Worm (Caenorhabditis elegans) whole organism, L4 larva: ENCODE data around the gene unc-27.

ENCODE experiments used
- F37D6.2 ChIP-seq: sonication (generic microtip); optimal IDR thresholded peaks from 2 replicates; lab custom pipeline; 2016; ENCODE audit warnings: mild to moderate bottlenecking, missing genetic modification characterization, missing compliant biosample characterization
- F49E8.2 ChIP-seq: sonication (generic microtip); optimal IDR thresholded peaks from 2 replicates; lab custom pipeline; 2016; ENCODE audit warnings: missing compliant biosample characterization, mild to moderate bottlenecking, missing genetic modification characterization, borderline replicate concordance
- R02D3.7 ChIP-seq: fragments of 150-350 bp; sonication (generic microtip); optimal IDR thresholded peaks from 3 replicates; lab custom pipeline; 2014; ENCODE audit warnings: missing biosample characterization, missing genetic modification characterization
- T20F7.1 ChIP-seq: fragments of 200-800 bp; sonication (Bioruptor generic); optimal IDR thresholded peaks from 2 replicates; lab custom pipeline; 2018; ENCODE audit warnings: mild to moderate bottlenecking, missing genetic modification characterization, missing compliant biosample characterization
- Y48G9A.11 ChIP-seq: fragments of 200-800 bp; sonication (Bioruptor generic); IDR thresholded peaks from 2 replicates; pipeline ENCODE4 v1.3.6; 2022; ENCODE audit warnings: missing genetic modification reagents, missing genetic modification characterization, missing compliant biosample characterization
- Y75B8A.6 ChIP-seq: fragments of 200-800 bp; sonication (Bioruptor generic); IDR thresholded peaks from 2 replicates; pipeline ENCODE4 v1.3.6; 2022; ENCODE audit warnings: missing genetic modification reagents, missing genetic modification characterization, missing compliant biosample characterization
- ZK546.5 ChIP-seq, 2 experiments: sonication (generic microtip); optimal IDR thresholded peaks; 2 replicates each; lab custom pipeline; 2017; ENCODE audit warnings: missing biosample characterization in 2 of 2, missing genetic modification characterization in 2 of 2
- aha-1 ChIP-seq: fragments of 150-350 bp; peaks from one replicate; lab custom pipeline; 2014; ENCODE audit warnings: missing biosample characterization, missing genetic modification characterization
- aly-2 ChIP-seq: sonication (generic microtip); optimal IDR thresholded peaks from 2 replicates; lab custom pipeline; 2018; ENCODE audit warnings: missing biosample characterization, missing genetic modification characterization
- ceh-44 ChIP-seq: fragments of 200-800 bp; sonication (Bioruptor generic); IDR thresholded peaks from 2 replicates; pipeline ENCODE4 v1.3.6; 2022; ENCODE audit warnings: missing genetic modification reagents, missing genetic modification characterization, missing compliant biosample characterization
- daf-12 ChIP-seq: fragments of 150-350 bp; optimal IDR thresholded peaks from 2 replicates; lab custom pipeline; 2014; ENCODE audit warnings: missing biosample characterization, missing genetic modification reagents, missing genetic modification characterization
- daf-16 ChIP-seq, 3 experiments: sonication (generic microtip); optimal IDR thresholded peaks; 2 replicates each; lab custom pipeline; 2016 to 2017; ENCODE audit warnings: missing genetic modification characterization in 3 of 3, missing genetic modification reagents in 3 of 3, mild to moderate bottlenecking in 2 of 3, missing compliant biosample characterization in 2 of 3, missing biosample characterization in 1 of 3, moderate library complexity in 1 of 3
- daf-19 ChIP-seq: fragments of 200-800 bp; sonication (Bioruptor generic); conservative IDR thresholded peaks from 2 replicates; pipeline ENCODE4 v1.3.6; 2022; ENCODE audit warnings: missing genetic modification characterization, missing compliant biosample characterization
- dmd-8 ChIP-seq: fragments of 200-800 bp; sonication (Bioruptor generic); IDR thresholded peaks from 2 replicates; pipeline ENCODE4 v1.3.6; 2022; ENCODE audit warnings: missing genetic modification characterization, missing compliant biosample characterization
- dpl-1 ChIP-seq: fragments of 150-350 bp; optimal IDR thresholded peaks from 2 replicates; lab custom pipeline; 2014; ENCODE audit warnings: missing biosample characterization, missing genetic modification reagents, missing genetic modification characterization
- egl-43 ChIP-seq: fragments of 200-800 bp; sonication (Bioruptor generic); IDR thresholded peaks from 2 replicates; pipeline ENCODE4 v1.3.6; 2022; ENCODE audit warnings: missing genetic modification reagents, missing genetic modification characterization, missing compliant biosample characterization
- hif-1 ChIP-seq, 2 experiments: sonication (generic microtip); optimal IDR thresholded peaks; 2 replicates each; lab custom pipeline; 2016 to 2017; ENCODE audit warnings: missing compliant biosample characterization in 2 of 2, missing genetic modification characterization in 2 of 2, missing genetic modification reagents in 2 of 2, missing genotype in 2 of 2, mild to moderate bottlenecking in 1 of 2
- hlh-30 ChIP-seq: sonication (generic microtip); optimal IDR thresholded peaks from 2 replicates; lab custom pipeline; 2017; ENCODE audit warnings: antibody characterized with exemption, mild to moderate bottlenecking, missing genetic modification characterization, missing compliant biosample characterization; ENCODE audit not compliant: insufficient read depth
- lim-7 ChIP-seq: fragments of 200-800 bp; sonication (Bioruptor generic); IDR thresholded peaks from 2 replicates; pipeline ENCODE4 v1.3.6; 2022; ENCODE audit warnings: missing genetic modification characterization, missing compliant biosample characterization
- lin-13 ChIP-seq: fragments of 150-350 bp; optimal IDR thresholded peaks from 2 replicates; lab custom pipeline; 2014; ENCODE audit warnings: missing biosample characterization, missing genetic modification reagents, missing genetic modification characterization
- lin-39 ChIP-seq: fragments of 150-350 bp; optimal IDR thresholded peaks from 2 replicates; lab custom pipeline; 2014; ENCODE audit warnings: missing biosample characterization, missing genetic modification reagents, missing genetic modification characterization
- mdt-29 ChIP-seq: fragments of 200-800 bp; sonication (Bioruptor generic); IDR thresholded peaks from 2 replicates; pipeline ENCODE4 v1.3.6; 2022; ENCODE audit warnings: missing genetic modification reagents, missing genetic modification characterization, missing compliant biosample characterization
- mxl-2 ChIP-seq: fragments of 200-800 bp; sonication (Bioruptor generic); conservative IDR thresholded peaks from 2 replicates; pipeline ENCODE4 v1.3.6; 2022; ENCODE audit warnings: missing genetic modification reagents, missing genetic modification characterization, missing compliant biosample characterization
- mxl-3 ChIP-seq: fragments of 200-800 bp; sonication (Bioruptor generic); optimal IDR thresholded peaks from 2 replicates; lab custom pipeline; 2018; ENCODE audit warnings: mild to moderate bottlenecking, missing genetic modification characterization, missing compliant biosample characterization
- nhr-10 ChIP-seq: fragments of 150-350 bp; optimal IDR thresholded peaks from 2 replicates; lab custom pipeline; 2014; ENCODE audit warnings: missing biosample characterization, missing genetic modification characterization
- nhr-102 ChIP-seq: sonication (generic microtip); optimal IDR thresholded peaks from 2 replicates; lab custom pipeline; 2016; ENCODE audit warnings: mild to moderate bottlenecking, missing genetic modification characterization, moderate library complexity, missing compliant biosample characterization
- nhr-111 ChIP-seq: fragments of 200-800 bp; sonication (Bioruptor generic); optimal IDR thresholded peaks from 2 replicates; lab custom pipeline; 2018; ENCODE audit warnings: mild to moderate bottlenecking, missing genetic modification characterization, missing compliant biosample characterization
- nhr-41 ChIP-seq: fragments of 200-800 bp; sonication (Bioruptor generic); IDR thresholded peaks from 2 replicates; pipeline ENCODE4 v1.3.6; 2022; ENCODE audit warnings: missing genetic modification reagents, missing genetic modification characterization, missing compliant biosample characterization
- pha-4 ChIP-seq, 2 experiments: fragments of 150-350 bp in 1 of 2; fragments of 200-800 bp in 1 of 2; sonication (Bioruptor generic) in 1 of 2; IDR thresholded peaks in 1 of 2; optimal IDR thresholded peaks in 1 of 2; 2 replicates each; pipeline versions ENCODE4 v1.3.6 to Lab custom; 2014 to 2022; ENCODE audit warnings: missing genetic modification characterization in 2 of 2, missing genetic modification reagents in 2 of 2, missing biosample characterization in 1 of 2, missing compliant biosample characterization in 1 of 2
- pqm-1 ChIP-seq: sonication (generic microtip); optimal IDR thresholded peaks from 2 replicates; lab custom pipeline; 2017; ENCODE audit warnings: missing biosample characterization, missing genetic modification characterization
- saeg-2 ChIP-seq: fragments of 200-800 bp; sonication (Bioruptor generic); IDR thresholded peaks from 2 replicates; pipeline ENCODE4 v1.3.6; 2022; ENCODE audit warnings: missing genetic modification reagents, missing genetic modification characterization, missing compliant biosample characterization
- skn-1 ChIP-seq: fragments of 150-350 bp; optimal IDR thresholded peaks from 2 replicates; lab custom pipeline; 2014; ENCODE audit warnings: missing biosample characterization, missing genetic modification characterization
- unc-130 ChIP-seq: sonication (generic microtip); optimal IDR thresholded peaks from 2 replicates; lab custom pipeline; 2016; ENCODE audit warnings: missing genetic modification reagents, missing genetic modification characterization, missing compliant biosample characterization
- unc-62 ChIP-seq, 3 experiments: fragments of 150-350 bp in 1 of 3; sonication (generic microtip); optimal IDR thresholded peaks in 2 of 3; peaks in 1 of 3; 1 replicate in 1 of 3; 2 replicates in 2 of 3; lab custom pipeline; 2014 to 2017; ENCODE audit warnings: missing biosample characterization in 3 of 3, missing genetic modification characterization in 3 of 3, missing genetic modification reagents in 3 of 3, missing genotype in 1 of 3
- vab-7 ChIP-seq: fragments of 200-800 bp; sonication (Bioruptor generic); IDR thresholded peaks from 2 replicates; pipeline ENCODE4 v1.3.6; 2022; ENCODE audit warnings: missing genetic modification reagents, missing genetic modification characterization, missing compliant biosample characterization
- zip-2 ChIP-seq: fragments of 150-350 bp; optimal IDR thresholded peaks from 2 replicates; lab custom pipeline; 2014; ENCODE audit warnings: missing biosample characterization, missing genetic modification characterization

The unc-27 gene

DNA sequence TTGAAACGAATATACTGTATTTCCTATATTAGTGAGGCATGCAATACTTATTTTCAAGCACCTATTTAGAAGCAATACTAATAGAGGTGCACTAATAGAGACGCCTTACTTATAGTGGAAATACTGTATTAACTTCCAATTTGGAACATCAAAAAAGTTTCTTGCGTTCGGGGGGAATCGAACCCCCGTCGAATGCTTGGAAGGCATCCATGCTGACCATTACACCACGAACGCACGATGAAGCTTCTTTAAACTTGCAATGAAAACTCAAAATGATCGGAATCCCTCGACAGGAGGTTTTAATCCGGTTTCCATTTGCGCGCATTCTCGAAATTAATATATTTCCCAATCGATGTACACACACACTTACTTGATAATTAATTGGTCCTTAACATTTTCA is 48.9 kb downstream of the unc-27 start (continued):
- TF ChIP-seq ZK546.5 (tag; optimal IDR thresholded peaks at IDR 0.05; lab: Kevin White, UChicago) = no peak
- TF ChIP-seq daf-12 = no peak
- peak; percentile 12 for TF ChIP-seq zip-2 (tag; lab: Kevin White, UChicago)
- TF ChIP-seq T20F7.1 (GFP tag; lab: Kevin White, UChicago) = no peak
- TF ChIP-seq Y75B8A.6 (GFP tag; lab: Robert Waterston, UW) = no peak
- TF ChIP-seq nhr-111 (GFP tag; lab: Kevin White, UChicago) = no peak
- no peak for TF ChIP-seq F49E8.2
- TF ChIP-seq unc-62 (GFP tag; optimal IDR thresholded peaks at IDR 0.05 in 1 of 2; lab: Kevin White, UChicago) = no peak
- TF ChIP-seq unc-62 (tag; optimal IDR thresholded peaks at IDR 0.05; lab: Kevin White, UChicago) = no peak
- no peak for TF ChIP-seq skn-1 (tag; lab: Kevin White, UChicago)
- TF ChIP-seq lin-39 = no peak
- TF ChIP-seq mxl-2 (GFP tag; lab: Robert Waterston, UW) = no peak
- TF ChIP-seq dpl-1 (GFP tag; lab: Kevin White, UChicago) = peak; percentile 10
- peak; percentile 70; the same call in 1 of the 2 replicates for TF ChIP-seq vab-7 (GFP tag; lab: Robert Waterston, UW)
- TF ChIP-seq mxl-3 = peak; percentile 3
- TF ChIP-seq aha-1 = peak; percentile 72
- peak; percentile 91 for TF ChIP-seq lim-7 (GFP tag; lab: Robert Waterston, UW)
- no peak for TF ChIP-seq unc-130 (GFP tag; lab: Kevin White, UChicago)
- TF ChIP-seq R02D3.7 = no peak
- no peak for TF ChIP-seq saeg-2 (GFP tag; lab: Robert Waterston, UW)
- TF ChIP-seq hlh-30 = peak; percentile 15
- TF ChIP-seq egl-43 (GFP tag; lab: Robert Waterston, UW) = peak; percentile 86
- peak; percentile 8 for TF ChIP-seq nhr-102 (tag; lab: Kevin White, UChicago)
- TF ChIP-seq dmd-8 (GFP tag; lab: Robert Waterston, UW) = 0 out of 2 replicates have a peak, but pooled peaks have one; percentile 57
- TF ChIP-seq pqm-1 (tag; lab: Kevin White, UChicago) = no peak
- peak; percentile 79; the same call in 1 of the 2 replicates for TF ChIP-seq pha-4 (GFP tag; IDR thresholded peaks at IDR 0.05; lab: Robert Waterston, UW)
- TF ChIP-seq pha-4 (tag; optimal IDR thresholded peaks at IDR 0.05; lab: Kevin White, UChicago) = no peak
- TF ChIP-seq daf-16 (GFP tag; optimal IDR thresholded peaks at IDR 0.05; lab: Kevin White, UChicago) = peak in 1 of 2 experiments; percentile 70
- peak; percentile 15 for TF ChIP-seq daf-16 (tag; optimal IDR thresholded peaks at IDR 0.05; lab: Kevin White, UChicago)
- TF ChIP-seq daf-19 (GFP tag; lab: Robert Waterston, UW) = 0 out of 2 replicates have a peak, but pooled peaks have one; percentile 33
- TF ChIP-seq aly-2 (tag; lab: Kevin White, UChicago) = no peak
- TF ChIP-seq hif-1 (tag; optimal IDR thresholded peaks at IDR 0.05; lab: Kevin White, UChicago) = no peak
- TF ChIP-seq lin-13 = peak; percentile 10
- TF ChIP-seq F37D6.2 (tag; lab: Kevin White, UChicago) = no peak
- TF ChIP-seq Y48G9A.11 (GFP tag; lab: Robert Waterston, UW) = no peak
- no peak for TF ChIP-seq ceh-44 (GFP tag; lab: Robert Waterston, UW)
- TF ChIP-seq nhr-41 (GFP tag; lab: Robert Waterston, UW) = peak; percentile 82; the same call in 1 of the 2 replicates
- TF ChIP-seq nhr-10 (tag; lab: Kevin White, UChicago) = no peak
- TF ChIP-seq mdt-29 (GFP tag; lab: Robert Waterston, UW) = 0 out of 2 replicates have a peak, but pooled peaks have one; percentile 52
- TF ChIP-seq, all 104 proteins: peak for 26
